Fruit fly (Drosophila melanogaster): Measurements from ENCODE around the gene Hel25E.

Gene Hel25E

dm6 chr2L:5541935-5542685 is at the start of gene Hel25E, which contains the start of gene Lam:
Gene Hel25E, minus strand, starts transcription at chr2L:5542314.
Gene Lam, plus strand, starts transcription at chr2L:5542480.
- TF ChIP-seq sage (GFP tag; optimal IDR thresholded peaks at IDR 0.05) (no peak), Hr78 (GFP tag; optimal IDR thresholded peaks at IDR 0.05) (no peak), tai (GFP tag; optimal IDR thresholded peaks at IDR 0.05) (no peak), sv (GFP tag; optimal IDR thresholded peaks at IDR 0.05) (no peak), jim (GFP tag; optimal IDR thresholded peaks at IDR 0.05) (no peak), GATAd (GFP tag; optimal IDR thresholded peaks at IDR 0.05) (no peak), Mio (GFP tag; optimal IDR thresholded peaks at IDR 0.05) (no peak), pan (optimal IDR thresholded peaks at IDR 0.05) (no peak), OdsH (GFP tag; optimal IDR thresholded peaks at IDR 0.05) (no peak)

dm6 chr2L:5588314-5588713 is 46.2 kb upstream of the Hel25E start, which contains the start of gene CG7251:
Gene CG7251, minus strand, starts transcription at chr2L:5588414.
- TF ChIP-seq tai (GFP tag; optimal IDR thresholded peaks at IDR 0.05): no peak
- no peak for TF ChIP-seq OdsH (GFP tag; optimal IDR thresholded peaks at IDR 0.05)
- TF ChIP-seq pan (optimal IDR thresholded peaks at IDR 0.05): no peak
- TF ChIP-seq woc (GFP tag; optimal IDR thresholded peaks at IDR 0.05): no peak

DNA sequence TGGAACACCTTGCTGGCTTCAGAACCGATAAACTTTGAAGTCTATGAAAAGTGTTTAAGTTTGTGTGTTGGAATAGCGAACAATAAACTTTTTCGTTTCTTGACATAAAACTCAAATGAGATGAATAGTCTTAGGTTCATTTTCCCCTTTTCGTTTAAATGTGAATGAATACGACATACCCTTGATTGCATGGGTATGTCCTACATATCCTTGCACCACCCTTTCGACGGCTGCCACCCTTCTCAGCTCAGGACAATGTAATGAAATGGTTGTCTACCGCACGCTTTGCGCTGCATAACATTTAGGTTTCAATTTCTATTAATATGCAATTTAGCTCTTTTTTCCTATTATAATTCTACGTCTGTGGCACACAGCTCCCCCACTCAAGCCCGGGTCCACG is 38.9 kb upstream of the Hel25E start, which contains the start of gene CG14011:
Gene CG14011, minus strand, starts transcription at position 101 of the 400 bp plus-strand sequence.
- TF ChIP-seq lola (GFP tag; optimal IDR thresholded peaks at IDR 0.05) (no peak), h (GFP tag; optimal IDR thresholded peaks at IDR 0.05) (no peak), Rel (GFP tag; optimal IDR thresholded peaks at IDR 0.05) (no peak), Rel (tag; optimal IDR thresholded peaks at IDR 0.05) (no peak), psq (GFP tag; optimal IDR thresholded peaks at IDR 0.05) (no peak), Hr78 (GFP tag; optimal IDR thresholded peaks at IDR 0.05) (no peak), Dif (GFP tag; optimal IDR thresholded peaks at IDR 0.05; ENCODE audit: partially characterized antibody) (no peak), CG32264 (GFP tag; optimal IDR thresholded peaks at IDR 0.05) (no peak), rgr (GFP tag; optimal IDR thresholded peaks at IDR 0.05) (no peak), ey (GFP tag; optimal IDR thresholded peaks at IDR 0.05) (no peak), fru (GFP tag; optimal IDR thresholded peaks at IDR 0.05) (no peak), usp (GFP tag; optimal IDR thresholded peaks at IDR 0.05) (no peak), Sp1 (GFP tag; optimal IDR thresholded peaks at IDR 0.05) (no peak), CrebA (GFP tag; optimal IDR thresholded peaks at IDR 0.05; ENCODE audit: borderline replicate concordance) (no peak), HLH106 (tag; optimal IDR thresholded peaks at IDR 0.05) (no peak), dl (GFP tag; optimal IDR thresholded peaks at IDR 0.05; ENCODE audit: insufficient read depth in 1 of 2, partially characterized antibody in 2 of 2) (no peak), woc (GFP tag; optimal IDR thresholded peaks at IDR 0.05) (no peak), Vsx2 (GFP tag; optimal IDR thresholded peaks at IDR 0.05; ENCODE audit: partially characterized antibody) (no peak), brk (GFP tag; optimal IDR thresholded peaks at IDR 0.05) (no peak), Dfd (GFP tag; optimal IDR thresholded peaks at IDR 0.05) (no peak), tai (GFP tag; optimal IDR thresholded peaks at IDR 0.05) (no peak)

dm6 chr2L:5569503-5569902 is 27.4 kb upstream of the Hel25E start:
- TF ChIP-seq rgr (GFP tag; optimal IDR thresholded peaks at IDR 0.05): peak; percentile 24
- TF ChIP-seq h (GFP tag; optimal IDR thresholded peaks at IDR 0.05): peak; percentile 35
- TF ChIP-seq OdsH (GFP tag; optimal IDR thresholded peaks at IDR 0.05): peak; percentile 23
- TF ChIP-seq foxo (GFP tag; optimal IDR thresholded peaks at IDR 0.05): peak in 1 of 2 experiments; percentile 34
- peak; percentile 32 for TF ChIP-seq ey (GFP tag; optimal IDR thresholded peaks at IDR 0.05)
- TF ChIP-seq Sp1 (GFP tag; optimal IDR thresholded peaks at IDR 0.05): no peak
- peak; percentile 54 for TF ChIP-seq HLH106 (tag; optimal IDR thresholded peaks at IDR 0.05)
- TF ChIP-seq Dfd (GFP tag; optimal IDR thresholded peaks at IDR 0.05): peak; percentile 53
- TF ChIP-seq N (GFP tag; optimal IDR thresholded peaks at IDR 0.05): no peak
- TF ChIP-seq fru (GFP tag; optimal IDR thresholded peaks at IDR 0.05): peak; percentile 40
- TF ChIP-seq dmrt93B (GFP tag; optimal IDR thresholded peaks at IDR 0.05): peak; percentile 12
- TF ChIP-seq Jra (GFP tag; optimal IDR thresholded peaks at IDR 0.05): no peak

Data from whole organism, wandering third instar larva.